Worm (Caenorhabditis elegans) whole organism, late embryonic: ENCODE data around the gene K11E4.1.

Experiments used
- C38D4.7 ChIP-seq: fragments of 200-800 bp; sonication (Bioruptor generic); optimal IDR thresholded peaks from 2 replicates; lab custom pipeline; 2018; ENCODE audit warnings: mild to moderate bottlenecking, missing genetic modification characterization, moderate library complexity, missing compliant biosample characterization
- K02D7.2 ChIP-seq: sonication (generic microtip); optimal IDR thresholded peaks from 2 replicates; lab custom pipeline; 2017; ENCODE audit warnings: mild to moderate bottlenecking, missing genetic modification characterization, missing compliant biosample characterization
- K09A11.1 ChIP-seq: sonication (generic microtip); optimal IDR thresholded peaks from 2 replicates; lab custom pipeline; 2017; ENCODE audit warnings: antibody characterized with exemption, mild to moderate bottlenecking, missing genetic modification characterization, missing compliant biosample characterization; ENCODE audit not compliant: insufficient read depth
- Y22D7AL.16 ChIP-seq: sonication (generic microtip); optimal IDR thresholded peaks from 2 replicates; lab custom pipeline; 2016; ENCODE audit warnings: missing genetic modification characterization, missing compliant biosample characterization
- ama-1 ChIP-seq: fragments of 150-350 bp; optimal IDR thresholded peaks from 2 replicates; lab custom pipeline; 2014
- ceh-14 ChIP-seq: sonication (generic microtip); optimal IDR thresholded peaks from 2 replicates; lab custom pipeline; 2016; ENCODE audit warnings: missing genotype, missing genetic modification characterization, missing compliant biosample characterization
- ceh-18 ChIP-seq: sonication (generic microtip); optimal IDR thresholded peaks from 2 replicates; lab custom pipeline; 2016; ENCODE audit warnings: missing genetic modification characterization, missing compliant biosample characterization
- ceh-22 ChIP-seq: sonication (generic microtip); optimal IDR thresholded peaks from 2 replicates; lab custom pipeline; 2017; ENCODE audit warnings: missing biosample characterization, missing genetic modification characterization
- ceh-30 ChIP-seq: fragments of 150-350 bp; optimal IDR thresholded peaks from 2 replicates; lab custom pipeline; 2014; ENCODE audit warnings: missing biosample characterization, missing genetic modification characterization
- ceh-31 ChIP-seq: sonication (generic microtip); optimal IDR thresholded peaks from 2 replicates; lab custom pipeline; 2016; ENCODE audit warnings: missing genetic modification characterization, missing compliant biosample characterization
- che-1 ChIP-seq: sonication (generic microtip); optimal IDR thresholded peaks from 2 replicates; lab custom pipeline; 2016; ENCODE audit warnings: mild to moderate bottlenecking, missing genetic modification characterization, missing compliant biosample characterization
- dmd-4 ChIP-seq: sonication (generic microtip); optimal IDR thresholded peaks from 2 replicates; lab custom pipeline; 2016; ENCODE audit warnings: borderline replicate concordance, missing genetic modification characterization, missing compliant biosample characterization
- fkh-10 ChIP-seq: fragments of 150-350 bp; optimal IDR thresholded peaks from 2 replicates; lab custom pipeline; 2014; ENCODE audit warnings: missing biosample characterization, missing genetic modification reagents, missing genetic modification characterization
- gmeb-2 ChIP-seq: sonication (generic microtip); optimal IDR thresholded peaks from 2 replicates; lab custom pipeline; 2016; ENCODE audit warnings: missing genetic modification characterization, inconsistent platforms, missing compliant biosample characterization
- hlh-30 ChIP-seq: sonication (generic microtip); optimal IDR thresholded peaks from 2 replicates; lab custom pipeline; 2017; ENCODE audit warnings: antibody characterized with exemption, missing genetic modification characterization, missing compliant biosample characterization; ENCODE audit not compliant: insufficient read depth
- hlh-8 ChIP-seq: sonication (generic microtip); optimal IDR thresholded peaks from 2 replicates; lab custom pipeline; 2016; ENCODE audit warnings: missing genotype, missing genetic modification characterization, missing compliant biosample characterization
- lin-11 ChIP-seq: fragments of 200-800 bp; sonication (Bioruptor generic); optimal IDR thresholded peaks from 2 replicates; lab custom pipeline; 2018; ENCODE audit warnings: mild to moderate bottlenecking, missing genetic modification characterization, missing compliant biosample characterization
- madf-2 ChIP-seq: sonication (generic microtip); optimal IDR thresholded peaks from 2 replicates; lab custom pipeline; 2017; ENCODE audit warnings: missing genetic modification characterization, missing compliant biosample characterization
- mec-3 ChIP-seq: sonication (generic microtip); optimal IDR thresholded peaks from 2 replicates; lab custom pipeline; 2016; ENCODE audit warnings: borderline replicate concordance, missing genetic modification characterization, missing compliant biosample characterization
- nfya-1 ChIP-seq: sonication (generic microtip); optimal IDR thresholded peaks from 2 replicates; lab custom pipeline; 2017; ENCODE audit warnings: missing genetic modification characterization, mild to moderate bottlenecking, missing compliant biosample characterization, antibody characterized with exemption, moderate library complexity
- nhr-11 ChIP-seq: fragments of 150-350 bp; optimal IDR thresholded peaks from 2 replicates; lab custom pipeline; 2014; ENCODE audit warnings: missing biosample characterization, missing genetic modification characterization
- nhr-232 ChIP-seq: sonication (generic microtip); optimal IDR thresholded peaks from 2 replicates; lab custom pipeline; 2016; ENCODE audit warnings: missing genetic modification characterization, missing compliant biosample characterization
- odd-2 ChIP-seq: sonication (generic microtip); optimal IDR thresholded peaks from 2 replicates; lab custom pipeline; 2017; ENCODE audit warnings: antibody characterized with exemption, mild to moderate bottlenecking, missing genetic modification characterization, missing compliant biosample characterization
- pax-1 ChIP-seq: fragments of 150-350 bp; optimal IDR thresholded peaks from 2 replicates; lab custom pipeline; 2014; ENCODE audit warnings: missing biosample characterization, missing genetic modification characterization
- pha-2 ChIP-seq: sonication (generic microtip); optimal IDR thresholded peaks from 2 replicates; lab custom pipeline; 2017; ENCODE audit warnings: mild to moderate bottlenecking, missing genetic modification characterization, missing compliant biosample characterization
- ref-2 ChIP-seq: sonication (generic microtip); optimal IDR thresholded peaks from 2 replicates; lab custom pipeline; 2016; ENCODE audit warnings: missing genetic modification characterization, missing compliant biosample characterization
- rnt-1 ChIP-seq: sonication (generic microtip); optimal IDR thresholded peaks from 2 replicates; lab custom pipeline; 2016; ENCODE audit warnings: missing genetic modification characterization, missing compliant biosample characterization
- sox-2 ChIP-seq: fragments of 200-800 bp; sonication (Bioruptor generic); IDR thresholded peaks from 2 replicates; pipeline ENCODE4 v1.3.6; 2022; ENCODE audit warnings: missing genetic modification reagents, missing genetic modification characterization, missing compliant biosample characterization
- sox-4 ChIP-seq: sonication (generic microtip); optimal IDR thresholded peaks from 2 replicates; lab custom pipeline; 2017; ENCODE audit warnings: mild to moderate bottlenecking, missing genetic modification characterization, inconsistent platforms, missing compliant biosample characterization
- ttx-3 ChIP-seq: sonication (generic microtip); optimal IDR thresholded peaks from 2 replicates; lab custom pipeline; 2016; ENCODE audit warnings: missing genetic modification reagents, missing genetic modification characterization, missing compliant biosample characterization
- unc-3 ChIP-seq, 2 experiments: fragments of 200-800 bp in 1 of 2; sonication (Bioruptor generic) in 1 of 2; sonication (generic microtip) in 1 of 2; conservative IDR thresholded peaks in 1 of 2; optimal IDR thresholded peaks in 1 of 2; 2 replicates each; pipeline versions ENCODE4 v1.3.6 to Lab custom; 2016 to 2022; ENCODE audit warnings: missing compliant biosample characterization in 2 of 2, missing genetic modification characterization in 2 of 2, missing genetic modification reagents in 1 of 2
- unc-42 ChIP-seq: sonication (generic microtip); optimal IDR thresholded peaks from 2 replicates; lab custom pipeline; 2016; ENCODE audit warnings: missing genotype, missing genetic modification characterization, missing compliant biosample characterization
- unc-55 ChIP-seq: sonication (generic microtip); optimal IDR thresholded peaks from 2 replicates; lab custom pipeline; 2017; ENCODE audit warnings: missing biosample characterization, missing genetic modification reagents, missing genetic modification characterization

The K11E4.1 gene

ce11 chrX:13728991-13729390, 15.0 kb downstream of the K11E4.1 start:
- TF ChIP-seq unc-3 (GFP tag; conservative IDR thresholded peaks at IDR 0.05; lab: Robert Waterston, UW) (no peak), unc-3 (tag; optimal IDR thresholded peaks at IDR 0.05; lab: Kevin White, UChicago) (no peak), Y22D7AL.16 (tag; lab: Kevin White, UChicago) (no peak), pax-1 (tag; lab: Kevin White, UChicago) (no peak), K09A11.1 (tag; lab: Kevin White, UChicago) (no peak)

ce11 chrX:13729724-13730123, 15.8 kb downstream of the K11E4.1 start:
- no peak for TF ChIP-seq mec-3 (tag; lab: Kevin White, UChicago)
- TF ChIP-seq gmeb-2 (tag; lab: Kevin White, UChicago): no peak
- TF ChIP-seq ama-1: no peak
- no peak for TF ChIP-seq K09A11.1 (tag; lab: Kevin White, UChicago)
- TF ChIP-seq lin-11: no peak
- TF ChIP-seq sox-4 (tag; lab: Kevin White, UChicago): no peak
- no peak for TF ChIP-seq C38D4.7 (GFP tag; lab: Kevin White, UChicago)
- TF ChIP-seq nhr-11 (tag; lab: Kevin White, UChicago): no peak

- TF ChIP-seq ref-2 (tag; lab: Kevin White, UChicago) (peak; percentile 28), fkh-10 (GFP tag; lab: Kevin White, UChicago) (no peak), unc-55 (GFP tag; lab: Kevin White, UChicago) (no peak), ceh-14 (peak; percentile 22), hlh-30 (tag; lab: Kevin White, UChicago) (no peak), madf-2 (tag; lab: Kevin White, UChicago) (no peak), sox-4 (tag; lab: Kevin White, UChicago) (peak; percentile 42), che-1 (tag; lab: Kevin White, UChicago) (peak; percentile 46), ceh-30 (no peak), pha-2 (no peak), odd-2 (tag; lab: Kevin White, UChicago) (no peak), gmeb-2 (tag; lab: Kevin White, UChicago) (peak; percentile 17), pax-1 (tag; lab: Kevin White, UChicago) (no peak), ceh-22 (tag; lab: Kevin White, UChicago) (no peak), K02D7.2 (tag; lab: Kevin White, UChicago) (no peak), dmd-4 (tag; lab: Kevin White, UChicago) (peak; percentile 19), nhr-232 (tag; lab: Kevin White, UChicago) (no peak), hlh-8 (tag; lab: Kevin White, UChicago) (no peak), ceh-18 (tag; lab: Kevin White, UChicago) (peak; percentile 60)
Observed at ce11 chrX:13730209-13730975, 16.4 kb downstream of the K11E4.1 start.

- TF ChIP-seq K02D7.2 (tag; lab: Kevin White, UChicago): no peak
- no peak for TF ChIP-seq lin-11
- TF ChIP-seq K09A11.1 (tag; lab: Kevin White, UChicago): no peak
- no peak for TF ChIP-seq ceh-31 (tag; lab: Kevin White, UChicago)
- no peak for TF ChIP-seq ref-2 (tag; lab: Kevin White, UChicago)
- no peak for TF ChIP-seq dmd-4 (tag; lab: Kevin White, UChicago)
- TF ChIP-seq C38D4.7 (GFP tag; lab: Kevin White, UChicago): no peak
- TF ChIP-seq, all 69 proteins: peak for 0
Observed at ce11 chrX:13736679-13737078, 22.7 kb downstream of the K11E4.1 start.

- TF ChIP-seq ceh-31 (tag; lab: Kevin White, UChicago) (peak; percentile 37), unc-42 (tag; lab: Kevin White, UChicago) (peak; percentile 79), K02D7.2 (tag; lab: Kevin White, UChicago) (no peak), rnt-1 (no peak), sox-2 (GFP tag; lab: Robert Waterston, UW) (no peak), nfya-1 (peak; percentile 2), ttx-3 (tag; lab: Kevin White, UChicago) (peak; percentile 20)
- TF ChIP-seq, all 69 proteins: peak for 4
Observed at ce11 chrX:13739125-13739820, 25.3 kb downstream of the K11E4.1 start.
